Fruit fly (Drosophila melanogaster): Measurements from ENCODE around the gene CG14857.

Gene CG14857

DNA sequence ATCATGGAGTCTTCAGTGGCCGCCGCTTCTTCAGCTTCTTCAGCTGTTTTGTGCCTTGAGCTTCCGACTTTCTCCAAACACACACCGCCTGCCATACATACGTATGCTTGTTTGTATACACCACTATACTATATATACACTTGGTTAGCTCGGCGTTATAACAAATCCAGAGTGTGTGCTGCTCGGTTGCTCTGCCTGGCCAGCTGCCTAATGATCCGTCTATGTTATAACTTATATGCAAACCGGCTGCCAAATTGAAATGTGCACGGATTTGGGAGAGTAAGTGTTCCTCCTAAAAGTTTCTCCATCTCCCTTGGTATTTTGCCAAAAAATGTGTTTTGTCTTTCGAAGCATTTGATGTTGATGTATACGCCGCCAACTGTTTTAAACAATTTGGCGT lies 38.1 kb upstream of the CG14857 start:
- TF ChIP-seq en (GFP tag; optimal IDR thresholded peaks at IDR 0.05), result no peak
- TF ChIP-seq eve (GFP tag; optimal IDR thresholded peaks at IDR 0.05), result no peak
- no peak for TF ChIP-seq bbx (GFP tag; IDR thresholded peaks at IDR 0.05; ENCODE audit: partially characterized antibody)
- TF ChIP-seq CG10431 (GFP tag; optimal IDR thresholded peaks at IDR 0.05), result no peak
- TF ChIP-seq nau (GFP tag; optimal IDR thresholded peaks at IDR 0.05), result peak; percentile 32
- TF ChIP-seq pan (optimal IDR thresholded peaks at IDR 0.05), result no peak
- TF ChIP-seq pan (GFP tag; optimal IDR thresholded peaks at IDR 0.05 in 1 of 2, IDR thresholded peaks at IDR 0.05 in 1 of 2), result peak in 1 of 2 experiments; percentile 32
- no peak for TF ChIP-seq disco-r (GFP tag; optimal IDR thresholded peaks at IDR 0.05)
- no peak for TF ChIP-seq CG4282 (GFP tag; optimal IDR thresholded peaks at IDR 0.05)
- no peak for TF ChIP-seq CG10565 (GFP tag; optimal IDR thresholded peaks at IDR 0.05)
- no peak for TF ChIP-seq lilli (GFP tag; optimal IDR thresholded peaks at IDR 0.05)
- TF ChIP-seq sug (tag; optimal IDR thresholded peaks at IDR 0.05), result no peak
- no peak for TF ChIP-seq Dek (tag; optimal IDR thresholded peaks at IDR 0.05)
- no peak for TF ChIP-seq CG15514 (GFP tag; optimal IDR thresholded peaks at IDR 0.05)
- no peak for TF ChIP-seq CG4820 (GFP tag; optimal IDR thresholded peaks at IDR 0.05)
- TF ChIP-seq CG17829 (tag; optimal IDR thresholded peaks at IDR 0.05), result no peak
- no peak for TF ChIP-seq pnt (GFP tag; optimal IDR thresholded peaks at IDR 0.05)
- TF ChIP-seq Med (GFP tag), result peak; percentile 60
- TF ChIP-seq MBD-R2 (GFP tag; IDR thresholded peaks at IDR 0.05), result no peak
- no peak for TF ChIP-seq stwl (tag; optimal IDR thresholded peaks at IDR 0.05)
- no peak for TF ChIP-seq CkIIα-i1 (GFP tag; IDR thresholded peaks at IDR 0.05)
- TF ChIP-seq oc (tag; optimal IDR thresholded peaks at IDR 0.05), result no peak
- TF ChIP-seq schlank (tag; optimal IDR thresholded peaks at IDR 0.05), result no peak
- no peak for TF ChIP-seq twi (tag; optimal IDR thresholded peaks at IDR 0.05)
- TF ChIP-seq Awh (GFP tag; IDR thresholded peaks at IDR 0.05), result no peak
- TF ChIP-seq cas (GFP tag; IDR thresholded peaks at IDR 0.05), result no peak
- no peak for TF ChIP-seq lbe (GFP tag; optimal IDR thresholded peaks at IDR 0.05)
- TF ChIP-seq CG15073 (GFP tag; optimal IDR thresholded peaks at IDR 0.05), result no peak
- no peak for TF ChIP-seq grn (GFP tag; optimal IDR thresholded peaks at IDR 0.05)
- peak; percentile 83 for TF ChIP-seq sd (tag; optimal IDR thresholded peaks at IDR 0.05)
- TF ChIP-seq nerfin-1 (tag; optimal IDR thresholded peaks at IDR 0.05), result no peak
- no peak for TF ChIP-seq slbo (GFP tag; IDR thresholded peaks at IDR 0.05)
- TF ChIP-seq CG2129 (GFP tag; IDR thresholded peaks at IDR 0.05; ENCODE audit: partially characterized antibody), result no peak
- no peak for TF ChIP-seq br (optimal IDR thresholded peaks at IDR 0.05)
- TF ChIP-seq NfI (GFP tag; optimal IDR thresholded peaks at IDR 0.05), result peak; percentile 16
- TF ChIP-seq CG2889 (GFP tag; IDR thresholded peaks at IDR 0.05), result no peak
- no peak for TF ChIP-seq Sin3A (optimal IDR thresholded peaks at IDR 0.05)
- TF ChIP-seq pzg (GFP tag; optimal IDR thresholded peaks at IDR 0.05), result no peak
- TF ChIP-seq Pdp1 (GFP tag; optimal IDR thresholded peaks at IDR 0.05), result peak in 1 of 2 experiments; percentile 16
- TF ChIP-seq CG12769 (tag; optimal IDR thresholded peaks at IDR 0.05), result peak; percentile 59
- 0 out of 2 replicates have a peak, but pooled peaks have one; percentile 11 for TF ChIP-seq ara (GFP tag; IDR thresholded peaks at IDR 0.05)
- no peak for TF ChIP-seq CG18262 (tag; optimal IDR thresholded peaks at IDR 0.05)
- no peak for TF ChIP-seq mld (GFP tag; IDR thresholded peaks at IDR 0.05; ENCODE audit: partially characterized antibody)
- TF ChIP-seq eyg (GFP tag; optimal IDR thresholded peaks at IDR 0.05), result no peak
- no peak for TF ChIP-seq CG18476 (GFP tag; optimal IDR thresholded peaks at IDR 0.05)
- no peak for TF ChIP-seq D (optimal IDR thresholded peaks at IDR 0.05)
- TF ChIP-seq D (GFP tag; optimal IDR thresholded peaks at IDR 0.05), result no peak

Data from whole organism, embryonic.